Worm (Caenorhabditis elegans) whole organism, late embryonic: Measurements from ENCODE around the gene trpp-1.

ENCODE experiments used
- C08G9.2 ChIP-seq: sonication (generic microtip); optimal IDR thresholded peaks from 2 replicates; lab custom pipeline; 2016; ENCODE audit warnings: mild to moderate bottlenecking, missing genetic modification characterization, moderate library complexity, missing compliant biosample characterization
- F13H6.1 ChIP-seq: sonication (generic microtip); optimal IDR thresholded peaks from 2 replicates; lab custom pipeline; 2016; ENCODE audit warnings: missing genetic modification characterization, missing compliant biosample characterization
- K09A11.1 ChIP-seq: sonication (generic microtip); optimal IDR thresholded peaks from 2 replicates; lab custom pipeline; 2017; ENCODE audit warnings: antibody characterized with exemption, mild to moderate bottlenecking, missing genetic modification characterization, missing compliant biosample characterization; ENCODE audit not compliant: insufficient read depth
- T23F11.4 ChIP-seq: fragments of 200-800 bp; sonication (Bioruptor generic); optimal IDR thresholded peaks from 2 replicates; lab custom pipeline; 2018; ENCODE audit warnings: mild to moderate bottlenecking, missing genetic modification characterization, missing compliant biosample characterization
- Y22D7AL.16 ChIP-seq: sonication (generic microtip); optimal IDR thresholded peaks from 2 replicates; lab custom pipeline; 2016; ENCODE audit warnings: missing genetic modification characterization, missing compliant biosample characterization
- ama-1 ChIP-seq: fragments of 150-350 bp; optimal IDR thresholded peaks from 2 replicates; lab custom pipeline; 2014
- ceh-14 ChIP-seq: sonication (generic microtip); optimal IDR thresholded peaks from 2 replicates; lab custom pipeline; 2016; ENCODE audit warnings: missing genotype, missing genetic modification characterization, missing compliant biosample characterization
- ceh-18 ChIP-seq: sonication (generic microtip); optimal IDR thresholded peaks from 2 replicates; lab custom pipeline; 2016; ENCODE audit warnings: missing genetic modification characterization, missing compliant biosample characterization
- ceh-19 ChIP-seq: fragments of 200-800 bp; sonication (Bioruptor generic); optimal IDR thresholded peaks from 2 replicates; lab custom pipeline; 2018; ENCODE audit warnings: mild to moderate bottlenecking, missing genetic modification characterization, missing compliant biosample characterization
- ceh-24 ChIP-seq: sonication (generic microtip); optimal IDR thresholded peaks from 2 replicates; lab custom pipeline; 2016; ENCODE audit warnings: mild to moderate bottlenecking, missing genetic modification characterization, missing compliant biosample characterization
- ceh-30 ChIP-seq: fragments of 150-350 bp; optimal IDR thresholded peaks from 2 replicates; lab custom pipeline; 2014; ENCODE audit warnings: missing biosample characterization, missing genetic modification characterization
- ceh-31 ChIP-seq: sonication (generic microtip); optimal IDR thresholded peaks from 2 replicates; lab custom pipeline; 2016; ENCODE audit warnings: missing genetic modification characterization, missing compliant biosample characterization
- ceh-34 ChIP-seq: sonication (generic microtip); optimal IDR thresholded peaks from 2 replicates; lab custom pipeline; 2016; ENCODE audit warnings: mild to moderate bottlenecking, missing genetic modification characterization, missing compliant biosample characterization
- ceh-9 ChIP-seq: sonication (generic microtip); optimal IDR thresholded peaks from 2 replicates; lab custom pipeline; 2016; ENCODE audit warnings: mild to moderate bottlenecking, missing genetic modification characterization, inconsistent platforms, missing compliant biosample characterization
- che-1 ChIP-seq: sonication (generic microtip); optimal IDR thresholded peaks from 2 replicates; lab custom pipeline; 2016; ENCODE audit warnings: mild to moderate bottlenecking, missing genetic modification characterization, missing compliant biosample characterization
- elt-2 ChIP-seq: sonication (generic microtip); optimal IDR thresholded peaks from 2 replicates; lab custom pipeline; 2016; ENCODE audit warnings: missing genetic modification reagents, missing genetic modification characterization, missing compliant biosample characterization
- fkh-10 ChIP-seq: fragments of 150-350 bp; optimal IDR thresholded peaks from 2 replicates; lab custom pipeline; 2014; ENCODE audit warnings: missing biosample characterization, missing genetic modification reagents, missing genetic modification characterization
- fkh-6 ChIP-seq: sonication (generic microtip); optimal IDR thresholded peaks from 2 replicates; lab custom pipeline; 2016; ENCODE audit warnings: missing genetic modification characterization, missing compliant biosample characterization
- madf-2 ChIP-seq: sonication (generic microtip); optimal IDR thresholded peaks from 2 replicates; lab custom pipeline; 2017; ENCODE audit warnings: missing genetic modification characterization, missing compliant biosample characterization
- nfya-1 ChIP-seq: sonication (generic microtip); optimal IDR thresholded peaks from 2 replicates; lab custom pipeline; 2017; ENCODE audit warnings: missing genetic modification characterization, mild to moderate bottlenecking, missing compliant biosample characterization, antibody characterized with exemption, moderate library complexity
- nhr-232 ChIP-seq: sonication (generic microtip); optimal IDR thresholded peaks from 2 replicates; lab custom pipeline; 2016; ENCODE audit warnings: missing genetic modification characterization, missing compliant biosample characterization
- pag-3 ChIP-seq: sonication (generic microtip); optimal IDR thresholded peaks from 2 replicates; lab custom pipeline; 2016; ENCODE audit warnings: missing compliant biosample characterization, missing genetic modification characterization, borderline replicate concordance
- pat-9 ChIP-seq: fragments of 200-800 bp; sonication (Bioruptor generic); optimal IDR thresholded peaks from 2 replicates; lab custom pipeline; 2018; ENCODE audit warnings: mild to moderate bottlenecking, missing genetic modification characterization, moderate library complexity, missing compliant biosample characterization
- pha-4 ChIP-seq: fragments of 150-350 bp; optimal IDR thresholded peaks from 2 replicates; lab custom pipeline; 2018; ENCODE audit warnings: missing biosample characterization, missing genetic modification reagents, missing genetic modification characterization
- pros-1 ChIP-seq: fragments of 150-350 bp; optimal IDR thresholded peaks from 2 replicates; lab custom pipeline; 2014; ENCODE audit warnings: missing biosample characterization, missing genetic modification reagents, missing genetic modification characterization
- ref-2 ChIP-seq: sonication (generic microtip); optimal IDR thresholded peaks from 2 replicates; lab custom pipeline; 2016; ENCODE audit warnings: missing genetic modification characterization, missing compliant biosample characterization
- rnt-1 ChIP-seq: sonication (generic microtip); optimal IDR thresholded peaks from 2 replicates; lab custom pipeline; 2016; ENCODE audit warnings: missing genetic modification characterization, missing compliant biosample characterization
- sox-2 ChIP-seq: fragments of 200-800 bp; sonication (Bioruptor generic); IDR thresholded peaks from 2 replicates; pipeline ENCODE4 v1.3.6; 2022; ENCODE audit warnings: missing genetic modification reagents, missing genetic modification characterization, missing compliant biosample characterization
- syd-9 ChIP-seq: sonication (generic microtip); optimal IDR thresholded peaks from 2 replicates; lab custom pipeline; 2016; ENCODE audit warnings: mild to moderate bottlenecking, missing genetic modification characterization, moderate library complexity, missing compliant biosample characterization
- ttx-3 ChIP-seq: sonication (generic microtip); optimal IDR thresholded peaks from 2 replicates; lab custom pipeline; 2016; ENCODE audit warnings: missing genetic modification reagents, missing genetic modification characterization, missing compliant biosample characterization
- unc-3 ChIP-seq, 2 experiments: fragments of 200-800 bp in 1 of 2; sonication (Bioruptor generic) in 1 of 2; sonication (generic microtip) in 1 of 2; conservative IDR thresholded peaks in 1 of 2; optimal IDR thresholded peaks in 1 of 2; 2 replicates each; pipeline versions ENCODE4 v1.3.6 to Lab custom; 2016 to 2022; ENCODE audit warnings: missing compliant biosample characterization in 2 of 2, missing genetic modification characterization in 2 of 2, missing genetic modification reagents in 1 of 2
- unc-42 ChIP-seq: sonication (generic microtip); optimal IDR thresholded peaks from 2 replicates; lab custom pipeline; 2016; ENCODE audit warnings: missing genotype, missing genetic modification characterization, missing compliant biosample characterization
- zip-5 ChIP-seq: sonication (generic microtip); optimal IDR thresholded peaks from 2 replicates; lab custom pipeline; 2016; ENCODE audit warnings: missing genetic modification characterization, missing compliant biosample characterization
- ztf-16 ChIP-seq: sonication (generic microtip); optimal IDR thresholded peaks from 2 replicates; lab custom pipeline; 2017; ENCODE audit warnings: missing genetic modification characterization, missing compliant biosample characterization

Gene trpp-1

DNA sequence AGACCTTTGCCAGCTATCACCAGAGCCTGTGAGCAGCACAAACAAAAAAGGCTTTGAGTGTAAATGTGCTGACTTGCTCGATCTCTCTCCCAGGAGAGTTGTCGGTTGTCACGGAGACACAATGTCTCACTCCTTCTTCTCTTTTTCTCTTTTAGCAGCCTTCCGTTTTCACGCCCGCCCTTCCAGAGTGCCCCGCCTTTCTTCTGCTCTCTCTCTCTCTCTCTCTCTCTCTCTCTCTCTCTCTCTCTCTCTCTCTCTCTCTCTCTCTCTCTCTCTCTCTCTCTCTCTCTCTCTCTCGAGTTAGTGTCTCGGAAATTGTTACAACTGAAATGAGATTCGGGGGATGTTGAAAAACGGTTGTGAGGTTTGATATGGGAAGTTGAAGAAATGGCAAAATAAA, 28.0 kb upstream of the trpp-1 start:
- TF ChIP-seq pat-9 (tag; lab: Kevin White, UChicago) (no peak), Y22D7AL.16 (tag; lab: Kevin White, UChicago) (no peak), ama-1 (lab: Kevin White, UChicago) (no peak), T23F11.4 (GFP tag; lab: Kevin White, UChicago) (peak; percentile 1)

DNA sequence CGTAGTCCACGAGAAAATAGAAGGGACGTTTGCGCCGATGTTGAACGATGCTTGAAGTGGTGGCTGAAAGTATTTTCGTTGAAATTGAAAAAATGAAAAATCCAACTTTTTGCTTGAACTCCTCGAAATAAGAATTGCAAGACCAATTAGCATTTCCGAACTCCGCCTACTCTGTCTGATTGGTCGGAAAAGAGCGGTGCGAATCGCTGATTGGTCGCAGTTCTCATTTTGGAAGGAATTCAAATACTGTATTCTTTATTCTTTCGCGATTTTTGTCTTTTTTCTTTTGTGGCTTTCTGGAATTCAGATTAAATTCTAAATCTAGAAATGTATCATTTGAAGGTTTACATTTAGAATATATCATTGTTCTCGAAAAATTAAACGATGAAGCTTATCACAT, 26.9 kb upstream of the trpp-1 start:
- TF ChIP-seq ceh-24 (tag; lab: Kevin White, UChicago) (no peak), nfya-1 (tag; lab: Kevin White, UChicago) (peak; percentile 73)

DNA sequence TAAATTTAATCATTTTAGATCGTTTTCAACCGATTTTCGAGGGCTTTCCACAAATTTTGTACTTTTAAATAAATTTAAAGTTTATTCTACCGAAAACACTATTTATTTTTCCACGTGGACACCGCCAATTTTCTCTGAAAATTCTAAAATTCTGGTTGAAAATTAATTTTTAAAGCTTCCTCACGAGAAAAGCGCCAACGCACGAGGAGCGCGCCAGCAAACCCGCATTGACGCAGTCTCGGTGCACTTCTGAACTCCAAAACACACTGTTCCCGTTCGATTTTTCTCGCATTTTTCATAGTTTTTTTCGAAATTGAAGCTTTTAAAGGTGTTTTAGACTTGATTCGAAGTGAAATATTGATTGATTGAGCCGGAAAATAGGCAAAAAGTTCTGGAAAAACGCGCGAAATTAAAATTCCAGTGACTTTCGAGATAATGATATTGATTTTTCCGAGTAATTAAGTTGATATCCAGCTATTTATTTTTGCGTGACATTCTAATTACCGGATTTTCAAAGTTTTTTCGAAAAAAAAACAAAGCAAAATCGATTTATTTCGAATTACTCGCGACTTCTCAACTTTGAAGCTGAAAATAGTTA, 24.4 kb upstream of the trpp-1 start, which contains the start of gene cul-3:
TSS of gene cul-3 (plus strand) at position 548 of the 598 bp plus-strand sequence.
- TF ChIP-seq fkh-6 (no peak), T23F11.4 (GFP tag; lab: Kevin White, UChicago) (no peak), K09A11.1 (no peak), ttx-3 (no peak), nfya-1 (tag; lab: Kevin White, UChicago) (peak; percentile 39), unc-42 (tag; lab: Kevin White, UChicago) (peak; percentile 4), nhr-232 (no peak), ref-2 (tag; lab: Kevin White, UChicago) (no peak), ztf-16 (tag; lab: Kevin White, UChicago) (peak; percentile 17), zip-5 (no peak)

DNA sequence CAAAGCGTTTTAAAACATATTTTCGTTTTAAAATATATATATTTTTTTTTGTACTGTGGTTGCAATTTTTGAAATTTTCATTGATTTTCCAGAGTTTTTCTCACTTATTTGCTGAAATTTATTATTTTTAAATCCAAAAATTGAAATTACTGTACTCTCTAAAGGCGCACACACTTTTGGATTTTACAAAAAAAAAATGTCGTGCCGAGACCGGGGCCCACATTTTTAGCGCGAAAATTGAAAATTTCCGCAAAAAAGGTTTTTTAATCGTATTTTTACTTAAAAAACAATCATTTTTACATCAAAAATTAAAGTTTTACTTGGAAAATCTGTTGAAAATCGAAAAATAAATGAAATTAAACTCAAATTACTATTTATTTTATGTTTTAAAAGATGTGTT, 16.3 kb upstream of the trpp-1 start:
- TF ChIP-seq ztf-16 (tag; lab: Kevin White, UChicago) (no peak), madf-2 (tag; lab: Kevin White, UChicago) (no peak), pag-3 (no peak), ceh-9 (tag; lab: Kevin White, UChicago) (no peak), F13H6.1 (tag; lab: Kevin White, UChicago) (no peak), unc-3 (GFP tag; conservative IDR thresholded peaks at IDR 0.05; lab: Robert Waterston, UW) (no peak), unc-3 (tag; optimal IDR thresholded peaks at IDR 0.05; lab: Kevin White, UChicago) (no peak), fkh-10 (GFP tag; lab: Kevin White, UChicago) (no peak), unc-42 (tag; lab: Kevin White, UChicago) (no peak), ceh-34 (no peak), pat-9 (tag; lab: Kevin White, UChicago) (no peak)
- TF ChIP-seq, all 69 proteins: peak for 0

DNA sequence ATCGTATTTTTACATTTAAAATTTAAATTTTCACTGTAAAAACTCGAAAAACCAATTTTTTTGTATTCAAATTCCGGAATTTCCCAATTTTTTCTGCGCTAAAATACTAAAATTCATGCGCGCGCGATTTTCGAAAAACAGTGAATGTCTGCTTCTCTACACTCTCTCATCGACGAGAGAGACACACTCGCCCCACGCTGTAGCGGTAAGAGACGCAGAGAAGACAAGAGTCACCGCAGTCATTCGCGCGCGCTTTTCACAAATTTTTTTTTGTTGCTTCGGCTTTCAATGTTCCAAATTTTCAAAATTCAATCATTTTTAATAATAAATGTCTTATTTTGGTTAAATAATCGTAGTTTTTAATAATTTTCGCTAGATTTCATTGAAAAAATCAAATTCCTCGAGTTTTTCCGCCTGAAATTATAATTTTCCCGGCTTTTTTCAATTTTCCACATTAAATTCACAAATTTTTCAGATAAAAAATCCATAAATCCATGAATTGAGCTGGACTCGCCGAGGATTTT, 15.6 kb upstream of the trpp-1 start, which contains the start of gene arid-1:
TSS of gene arid-1 (plus strand) at position 474 of the 524 bp plus-strand sequence.
- no peak for TF ChIP-seq ceh-30
- TF ChIP-seq syd-9: no peak
- TF ChIP-seq pros-1: no peak
- TF ChIP-seq ceh-31: peak; percentile 19
- peak; percentile 43 for TF ChIP-seq nfya-1 (tag; lab: Kevin White, UChicago)
- TF ChIP-seq unc-3 (GFP tag; conservative IDR thresholded peaks at IDR 0.05; lab: Robert Waterston, UW): no peak
- no peak for TF ChIP-seq unc-3 (tag; optimal IDR thresholded peaks at IDR 0.05; lab: Kevin White, UChicago)
- TF ChIP-seq che-1: no peak
- peak; percentile 3 for TF ChIP-seq elt-2 (tag; lab: Kevin White, UChicago)
- TF ChIP-seq ceh-14 (tag; lab: Kevin White, UChicago): no peak
- no peak for TF ChIP-seq sox-2 (GFP tag; lab: Robert Waterston, UW)
- TF ChIP-seq rnt-1 (tag; lab: Kevin White, UChicago): peak; percentile 3
- TF ChIP-seq pha-4: no peak
- no peak for TF ChIP-seq C08G9.2 (tag; lab: Kevin White, UChicago)
- no peak for TF ChIP-seq ceh-18 (tag; lab: Kevin White, UChicago)
- TF ChIP-seq ceh-19 (GFP tag; lab: Kevin White, UChicago): no peak
